Fruit fly (Drosophila melanogaster): ENCODE measurements around the gene CG13123.

The CG13123 gene

dm6 chr2L:9792945-9793344 lies at the start of gene CG13123:
CG13123 (minus strand) TSS chr2L:9793107.
- TF ChIP-seq insv (optimal IDR thresholded peaks at IDR 0.05) = no peak
- no peak for TF ChIP-seq Myc (optimal IDR thresholded peaks at IDR 0.05)
- no peak for TF ChIP-seq h (optimal IDR thresholded peaks at IDR 0.05)
- no peak for TF ChIP-seq ttk (optimal IDR thresholded peaks at IDR 0.05)
- no peak for TF ChIP-seq psq (optimal IDR thresholded peaks at IDR 0.05)
- TF ChIP-seq Sin3A (optimal IDR thresholded peaks at IDR 0.05) = no peak

DNA sequence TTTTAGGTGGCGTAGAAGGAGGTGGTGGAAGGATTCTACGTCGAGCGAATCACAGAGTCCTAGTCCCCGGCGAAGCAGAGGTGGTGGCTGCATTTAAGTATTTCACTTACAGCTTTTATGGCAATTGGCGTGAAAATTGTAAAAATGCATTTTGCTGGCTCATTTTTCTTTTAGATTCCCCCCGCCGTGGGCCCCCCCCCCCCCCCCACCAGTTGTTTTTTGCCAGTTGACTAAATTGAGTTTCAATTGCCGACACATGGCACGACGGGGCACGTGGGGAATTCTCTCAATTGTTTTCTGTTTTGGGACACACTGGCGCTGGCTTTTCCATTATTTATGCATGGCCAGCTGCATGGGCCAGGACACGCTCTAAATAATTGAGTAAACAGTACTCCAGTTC lies 43.9 kb upstream of the CG13123 start:
- no peak for TF ChIP-seq h (optimal IDR thresholded peaks at IDR 0.05)
- no peak for TF ChIP-seq Myc (optimal IDR thresholded peaks at IDR 0.05)
- TF ChIP-seq psq (optimal IDR thresholded peaks at IDR 0.05) = no peak
- TF ChIP-seq ttk (optimal IDR thresholded peaks at IDR 0.05) = no peak
- TF ChIP-seq insv (optimal IDR thresholded peaks at IDR 0.05) = no peak

DNA sequence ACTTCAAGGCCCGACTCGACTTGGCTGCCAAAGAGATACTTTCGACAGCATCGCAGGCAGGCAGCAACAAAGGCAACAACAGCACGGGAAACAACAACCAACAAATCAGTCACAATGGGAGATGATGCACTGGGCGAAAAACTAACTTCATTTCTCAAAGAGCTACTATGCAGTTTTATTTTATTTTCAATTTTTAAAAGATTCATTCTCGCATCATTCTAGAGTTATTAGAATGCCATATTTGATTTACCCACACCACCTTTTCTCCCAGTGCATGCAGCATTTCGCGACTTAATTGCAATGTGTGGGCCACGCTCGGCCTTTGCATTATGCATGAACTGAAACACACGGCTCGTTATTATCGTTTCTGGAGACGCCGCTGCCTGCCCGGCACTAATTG lies 36.0 kb upstream of the CG13123 start:
- no peak for TF ChIP-seq Myc (optimal IDR thresholded peaks at IDR 0.05)
- TF ChIP-seq ttk (optimal IDR thresholded peaks at IDR 0.05) = no peak
- TF ChIP-seq insv (optimal IDR thresholded peaks at IDR 0.05) = no peak
- TF ChIP-seq Sin3A (optimal IDR thresholded peaks at IDR 0.05) = no peak

- TF ChIP-seq psq (optimal IDR thresholded peaks at IDR 0.05) (no peak), Sin3A (optimal IDR thresholded peaks at IDR 0.05) (no peak), h (optimal IDR thresholded peaks at IDR 0.05) (no peak), insv (optimal IDR thresholded peaks at IDR 0.05) (no peak), ttk (optimal IDR thresholded peaks at IDR 0.05) (no peak), Myc (optimal IDR thresholded peaks at IDR 0.05) (no peak)
These were observed 2.3 kb downstream of the CG13123 start, which contains the start of gene CG4036 for dm6 chr2L:9790535-9790992. CG4036 (plus strand) TSS chr2L:9790882.

dm6 chr2L:9785917-9786432 lies 6.9 kb downstream of the CG13123 start:
- TF ChIP-seq h (optimal IDR thresholded peaks at IDR 0.05) (no peak), insv (optimal IDR thresholded peaks at IDR 0.05) (no peak), psq (optimal IDR thresholded peaks at IDR 0.05) (no peak), Myc (optimal IDR thresholded peaks at IDR 0.05) (no peak), Sin3A (optimal IDR thresholded peaks at IDR 0.05) (no peak), ttk (optimal IDR thresholded peaks at IDR 0.05) (no peak)

- no peak for TF ChIP-seq h (optimal IDR thresholded peaks at IDR 0.05)
- no peak for TF ChIP-seq insv (optimal IDR thresholded peaks at IDR 0.05)
- TF ChIP-seq psq (optimal IDR thresholded peaks at IDR 0.05) = no peak
- no peak for TF ChIP-seq Sin3A (optimal IDR thresholded peaks at IDR 0.05)
- TF ChIP-seq Myc (optimal IDR thresholded peaks at IDR 0.05) = no peak
- TF ChIP-seq ttk (optimal IDR thresholded peaks at IDR 0.05) = no peak
These were observed 8.4 kb downstream of the CG13123 start for dm6 chr2L:9784468-9784867.

DNA sequence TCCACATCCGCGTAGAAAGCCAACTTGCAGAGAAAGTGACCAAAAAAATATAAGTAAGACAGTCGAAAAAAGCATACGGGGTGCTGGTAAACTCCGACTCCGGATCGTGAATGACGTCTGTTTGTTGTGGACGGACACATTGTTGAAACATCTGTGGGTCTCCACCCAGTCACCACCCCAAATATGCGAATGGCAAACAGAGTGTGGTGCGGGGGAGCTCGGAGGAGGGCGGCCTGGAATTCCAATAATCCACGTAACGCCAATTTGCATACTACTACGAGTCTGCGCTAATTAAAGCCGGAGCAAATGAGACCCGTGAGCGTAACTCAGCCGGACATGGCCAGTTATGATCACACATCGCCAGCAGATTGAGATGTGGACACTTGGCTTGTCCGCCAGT lies 9.8 kb downstream of the CG13123 start:
- TF ChIP-seq insv (optimal IDR thresholded peaks at IDR 0.05) = no peak

- no peak for TF ChIP-seq h (optimal IDR thresholded peaks at IDR 0.05)
- no peak for TF ChIP-seq insv (optimal IDR thresholded peaks at IDR 0.05)
- TF ChIP-seq Myc (optimal IDR thresholded peaks at IDR 0.05) = no peak
- TF ChIP-seq psq (optimal IDR thresholded peaks at IDR 0.05) = no peak
- TF ChIP-seq ttk (optimal IDR thresholded peaks at IDR 0.05) = no peak
- no peak for TF ChIP-seq Sin3A (optimal IDR thresholded peaks at IDR 0.05)
These were observed 10.7 kb downstream of the CG13123 start, which contains the start of gene IP3K1 for dm6 chr2L:9782176-9782581. IP3K1 (plus strand) TSS chr2L:9782384.

DNA sequence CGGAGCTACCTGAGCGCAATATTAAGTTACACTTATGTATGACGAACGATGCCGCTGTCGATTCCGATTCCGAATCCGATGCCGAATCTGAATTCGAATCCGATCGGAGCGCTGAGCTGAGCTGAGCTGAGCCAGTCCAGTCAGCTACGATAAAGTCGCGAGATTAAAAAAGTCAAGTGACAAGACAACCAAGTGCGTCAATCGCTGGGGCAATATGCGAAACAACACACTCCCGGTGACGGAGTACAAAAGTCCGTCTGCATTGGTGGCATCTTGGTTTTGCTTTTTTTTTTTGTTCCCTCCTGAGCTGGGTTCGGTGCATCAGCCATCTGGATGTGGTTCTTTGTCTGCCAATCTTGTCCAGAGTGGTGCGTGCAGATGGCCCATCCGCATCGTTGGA lies 13.2 kb downstream of the CG13123 start:
- TF ChIP-seq h (optimal IDR thresholded peaks at IDR 0.05) (no peak), Sin3A (optimal IDR thresholded peaks at IDR 0.05) (no peak), psq (optimal IDR thresholded peaks at IDR 0.05) (no peak), Myc (optimal IDR thresholded peaks at IDR 0.05) (no peak), ttk (optimal IDR thresholded peaks at IDR 0.05) (no peak), insv (optimal IDR thresholded peaks at IDR 0.05) (no peak)

- no peak for TF ChIP-seq ttk (optimal IDR thresholded peaks at IDR 0.05)
- TF ChIP-seq psq (optimal IDR thresholded peaks at IDR 0.05) = no peak
- no peak for TF ChIP-seq Sin3A (optimal IDR thresholded peaks at IDR 0.05)
These were observed 13.8 kb downstream of the CG13123 start for dm6 chr2L:9779147-9779546.

dm6 chr2L:9778416-9778815 lies 14.5 kb downstream of the CG13123 start:
- TF ChIP-seq psq (optimal IDR thresholded peaks at IDR 0.05) = no peak

DNA sequence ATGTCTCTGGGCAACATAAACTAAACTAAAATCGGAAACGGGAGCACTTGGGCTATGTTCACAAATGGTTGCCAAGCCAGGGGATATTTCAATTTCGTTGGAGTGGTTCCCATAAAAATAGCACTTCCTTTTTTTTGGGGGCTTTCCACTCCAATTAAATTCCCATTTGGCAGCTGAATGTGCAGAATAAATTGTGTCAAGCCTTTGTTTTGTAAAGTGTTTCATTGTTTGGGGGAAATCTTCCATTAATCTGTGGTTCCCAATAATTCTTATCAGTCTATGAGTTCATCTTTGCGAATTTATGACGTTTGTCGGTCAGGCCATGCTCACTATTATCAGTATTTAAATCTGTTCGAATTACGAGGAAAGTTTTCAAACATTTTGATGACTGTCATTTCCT lies 15.0 kb downstream of the CG13123 start:
- TF ChIP-seq Sin3A (optimal IDR thresholded peaks at IDR 0.05) = no peak
- no peak for TF ChIP-seq Myc (optimal IDR thresholded peaks at IDR 0.05)
- TF ChIP-seq psq (optimal IDR thresholded peaks at IDR 0.05) = no peak
- no peak for TF ChIP-seq ttk (optimal IDR thresholded peaks at IDR 0.05)
- TF ChIP-seq insv (optimal IDR thresholded peaks at IDR 0.05) = no peak
- TF ChIP-seq h (optimal IDR thresholded peaks at IDR 0.05) = no peak

- TF ChIP-seq ttk (optimal IDR thresholded peaks at IDR 0.05) (no peak), h (optimal IDR thresholded peaks at IDR 0.05) (no peak), insv (optimal IDR thresholded peaks at IDR 0.05) (no peak), Sin3A (optimal IDR thresholded peaks at IDR 0.05) (no peak), Myc (optimal IDR thresholded peaks at IDR 0.05) (no peak), psq (optimal IDR thresholded peaks at IDR 0.05) (no peak)
These were observed 17.8 kb downstream of the CG13123 start, which contains the start of the genes ppk11 and ppk16 for dm6 chr2L:9774980-9775628. ppk11 (minus strand) TSS chr2L:9775030. ppk16 (minus strand) TSS chr2L:9775030.

Data from Kc167 (cell line).